Fruit fly (Drosophila melanogaster) whole organism, embryonic: ENCODE data around the gene KdelR.

Source experiments
- BEAF-32 ChIP-seq: fragments of 200-800 bp; sonication (Bioruptor generic); optimal IDR thresholded peaks from 3 replicates; lab custom pipeline; 2017; ENCODE audit warnings: missing biosample characterization, missing genetic modification characterization, mild to moderate bottlenecking, moderate library complexity, missing genetic modification reagents
- CG10267 ChIP-seq: fragments of 200-800 bp; sonication (Bioruptor generic); optimal IDR thresholded peaks from 2 replicates; lab custom pipeline; 2018; ENCODE audit warnings: missing biosample characterization, mild to moderate bottlenecking, missing genetic modification characterization, moderate library complexity
- CG10565 ChIP-seq: fragments of 200-800 bp; sonication (Bioruptor generic); optimal IDR thresholded peaks from 3 replicates; lab custom pipeline; 2016; ENCODE audit warnings: missing biosample characterization, mild to moderate bottlenecking, missing genetic modification characterization
- CG11456 ChIP-seq: fragments of 200-800 bp; sonication (Bioruptor generic); IDR thresholded peaks from 3 replicates; pipeline ENCODE4 v1.3.6; 2022; ENCODE audit warnings: missing biosample characterization, missing genetic modification characterization
- CG12104 ChIP-seq: fragments of 200-800 bp; sonication (Bioruptor generic); optimal IDR thresholded peaks from 3 replicates; lab custom pipeline; 2016; ENCODE audit warnings: missing biosample characterization, missing genetic modification characterization
- CG12219 ChIP-seq: fragments of 200-800 bp; sonication (Bioruptor generic); optimal IDR thresholded peaks from 3 replicates; lab custom pipeline; 2018; ENCODE audit warnings: missing biosample characterization, mild to moderate bottlenecking, missing genetic modification characterization
- CG12299 ChIP-seq: fragments of 200-800 bp; sonication (Bioruptor generic); optimal IDR thresholded peaks from 2 replicates; lab custom pipeline; 2018; ENCODE audit warnings: missing biosample characterization, mild to moderate bottlenecking, missing genetic modification characterization
- CG14710 ChIP-seq: fragments of 200-800 bp; sonication (Bioruptor generic); optimal IDR thresholded peaks from 3 replicates; lab custom pipeline; 2019; ENCODE audit warnings: missing biosample characterization, mild to moderate bottlenecking, missing genetic modification characterization, moderate library complexity
- CG14860 ChIP-seq: fragments of 200-800 bp; sonication (Bioruptor generic); IDR thresholded peaks from 3 replicates; pipeline ENCODE4 v1.3.6; 2022; ENCODE audit warnings: missing biosample characterization, missing genetic modification characterization; ENCODE audit not compliant: partially characterized antibody
- CG1603 ChIP-seq: fragments of 200-800 bp; sonication (Bioruptor generic); optimal IDR thresholded peaks from 2 replicates; lab custom pipeline; 2019; ENCODE audit warnings: missing biosample characterization, mild to moderate bottlenecking, missing genetic modification characterization, moderate library complexity
- CG17829 ChIP-seq: fragments of 200-800 bp; optimal IDR thresholded peaks from 2 replicates; lab custom pipeline; 2019; ENCODE audit warnings: missing biosample characterization, mild to moderate bottlenecking, missing genetic modification characterization, moderate library complexity
- CG2889 ChIP-seq: fragments of 200-800 bp; sonication (Bioruptor generic); IDR thresholded peaks from 3 replicates; pipeline ENCODE4 v1.3.6; 2022; ENCODE audit warnings: missing biosample characterization, missing genetic modification characterization
- CG34224 ChIP-seq: fragments of 200-800 bp; sonication (Bioruptor generic); IDR thresholded peaks from 3 replicates; pipeline ENCODE4 v1.3.6; 2022; ENCODE audit warnings: missing biosample characterization, missing genetic modification characterization; ENCODE audit not compliant: partially characterized antibody
- CG4328 ChIP-seq: fragments of 200-800 bp; sonication (Bioruptor generic); optimal IDR thresholded peaks from 3 replicates; lab custom pipeline; 2017; ENCODE audit warnings: missing biosample characterization, missing genetic modification reagents, missing genetic modification characterization
- CG4730 ChIP-seq: fragments of 200-800 bp; sonication (Bioruptor generic); IDR thresholded peaks from 2 replicates; pipeline ENCODE4 v1.3.6; 2022; ENCODE audit warnings: missing biosample characterization, missing genetic modification characterization
- CG4820 ChIP-seq: fragments of 200-800 bp; sonication (Bioruptor generic); optimal IDR thresholded peaks from 3 replicates; lab custom pipeline; 2016; ENCODE audit warnings: missing biosample characterization, missing genetic modification characterization
- CG7963 ChIP-seq: fragments of 200-800 bp; sonication (Bioruptor generic); IDR thresholded peaks from 3 replicates; pipeline ENCODE4 v1.3.6; 2022; ENCODE audit warnings: missing biosample characterization, missing genetic modification characterization; ENCODE audit not compliant: partially characterized antibody
- HLH4C ChIP-seq: fragments of 200-800 bp; sonication (Bioruptor generic); IDR thresholded peaks from 3 replicates; pipeline ENCODE4 v1.3.6; 2022; ENCODE audit warnings: missing biosample characterization, missing genetic modification characterization; ENCODE audit not compliant: partially characterized antibody
- Hr78 ChIP-seq, 2 experiments: fragments of 200-800 bp in 1 of 2; fragments of >200 bp in 1 of 2; sonication (Bioruptor generic) in 1 of 2; optimal IDR thresholded peaks; 2 replicates each; lab custom pipeline; 2017 to 2019; ENCODE audit warnings: missing biosample characterization in 2 of 2, missing genetic modification characterization in 2 of 2, mild to moderate bottlenecking in 1 of 2, moderate library complexity in 1 of 2
- Jarid2 ChIP-seq: fragments of 200-800 bp; sonication (Bioruptor generic); optimal IDR thresholded peaks from 3 replicates; lab custom pipeline; 2017; ENCODE audit warnings: mild to moderate bottlenecking, missing biosample characterization, missing genetic modification reagents, missing genetic modification characterization
- Kr ChIP-seq: fragments of 200-800 bp; sonication (Bioruptor generic); optimal IDR thresholded peaks from 2 replicates; lab custom pipeline; 2017; ENCODE audit warnings: missing biosample characterization, mild to moderate bottlenecking, missing genetic modification characterization
- MBD-R2 ChIP-seq: fragments of 200-800 bp; sonication (Bioruptor generic); IDR thresholded peaks from 2 replicates; pipeline ENCODE4 v1.3.6; 2022; ENCODE audit warnings: missing biosample characterization, missing genetic modification characterization
- Med ChIP-seq: fragments of 200-800 bp; sonication (Bioruptor generic); peaks from one replicate; lab custom pipeline; 2016; ENCODE audit warnings: missing biosample characterization, missing genetic modification characterization, mild to moderate bottlenecking, inconsistent platforms, moderate library complexity
- Myb ChIP-seq: fragments of 200-800 bp; sonication (Bioruptor generic); optimal IDR thresholded peaks from 2 replicates; lab custom pipeline; 2016; ENCODE audit warnings: missing biosample characterization, missing genetic modification characterization
- NC2α ChIP-seq: fragments of 200-800 bp; sonication (Bioruptor generic); optimal IDR thresholded peaks from 2 replicates; lab custom pipeline; 2016; ENCODE audit warnings: missing biosample characterization, missing genetic modification characterization
- Ravus ChIP-seq: fragments of 200-800 bp; sonication (Bioruptor generic); IDR thresholded peaks from 2 replicates; pipeline ENCODE4 v1.3.6; 2022; ENCODE audit warnings: missing biosample characterization, missing genetic modification characterization
- Sin3A ChIP-seq: fragments of >200 bp; optimal IDR thresholded peaks from 2 replicates; lab custom pipeline; 2018
- Ssrp ChIP-seq: fragments of 200-800 bp; sonication (Bioruptor generic); optimal IDR thresholded peaks from 2 replicates; lab custom pipeline; 2018; ENCODE audit warnings: missing biosample characterization, mild to moderate bottlenecking, missing genetic modification characterization, moderate library complexity
- ato ChIP-seq: fragments of 200-800 bp; sonication (Bioruptor generic); IDR thresholded peaks from 2 replicates; pipeline ENCODE4 v1.3.6; 2022; ENCODE audit warnings: missing biosample characterization, missing genetic modification characterization; ENCODE audit not compliant: partially characterized antibody
- bbx ChIP-seq: fragments of 200-800 bp; sonication (Bioruptor generic); IDR thresholded peaks from 2 replicates; pipeline ENCODE4 v1.3.6; 2022; ENCODE audit warnings: missing biosample characterization, missing genetic modification characterization; ENCODE audit not compliant: partially characterized antibody
- chinmo ChIP-seq: fragments of 200-800 bp; sonication (Bioruptor generic); IDR thresholded peaks from 4 replicates; pipeline ENCODE4 v1.3.6; 2022; ENCODE audit warnings: missing biosample characterization, missing genetic modification characterization; ENCODE audit not compliant: partially characterized antibody
- chn ChIP-seq: fragments of 200-800 bp; sonication (Bioruptor generic); optimal IDR thresholded peaks from 2 replicates; lab custom pipeline; 2016; ENCODE audit warnings: missing biosample characterization, missing genetic modification characterization
- crol ChIP-seq: fragments of 200-800 bp; sonication (Bioruptor generic); IDR thresholded peaks from 2 replicates; pipeline ENCODE4 v1.3.6; 2022; ENCODE audit warnings: missing biosample characterization, missing genetic modification characterization
- fu2 ChIP-seq: fragments of 200-800 bp; sonication (Bioruptor generic); optimal IDR thresholded peaks from 2 replicates; lab custom pipeline; 2016; ENCODE audit warnings: missing biosample characterization, missing genetic modification characterization
- inv ChIP-seq: fragments of 200-800 bp; sonication (Bioruptor generic); IDR thresholded peaks from 2 replicates; pipeline ENCODE4 v1.3.6; 2022; ENCODE audit warnings: missing biosample characterization, missing genetic modification characterization; ENCODE audit not compliant: partially characterized antibody
- maf-S ChIP-seq: fragments of 200-800 bp; sonication (Bioruptor generic); optimal IDR thresholded peaks from 2 replicates; lab custom pipeline; 2016; ENCODE audit warnings: missing biosample characterization, missing genetic modification characterization
- mld ChIP-seq: fragments of 200-800 bp; sonication (Bioruptor generic); IDR thresholded peaks from 3 replicates; pipeline ENCODE4 v1.3.6; 2022; ENCODE audit warnings: missing biosample characterization, missing genetic modification characterization; ENCODE audit not compliant: partially characterized antibody
- pfk ChIP-seq: fragments of 200-800 bp; sonication (Bioruptor generic); optimal IDR thresholded peaks from 2 replicates; lab custom pipeline; 2018; ENCODE audit warnings: missing biosample characterization, mild to moderate bottlenecking, missing genetic modification characterization, moderate library complexity
- scrt ChIP-seq: fragments of 200-800 bp; sonication (Bioruptor generic); optimal IDR thresholded peaks from 2 replicates; lab custom pipeline; 2018; ENCODE audit warnings: missing biosample characterization, mild to moderate bottlenecking, missing genetic modification characterization, moderate library complexity
- stwl ChIP-seq: fragments of 200-800 bp; sonication (Bioruptor generic); optimal IDR thresholded peaks from 3 replicates; lab custom pipeline; 2018; ENCODE audit warnings: missing biosample characterization, mild to moderate bottlenecking, missing genetic modification characterization, moderate library complexity
- tin ChIP-seq: fragments of 200-800 bp; sonication (Bioruptor generic); optimal IDR thresholded peaks from 3 replicates; lab custom pipeline; 2016; ENCODE audit warnings: missing biosample characterization, missing genetic modification characterization
- tna ChIP-seq: fragments of 200-800 bp; sonication (Bioruptor generic); IDR thresholded peaks from 2 replicates; pipeline ENCODE4 v1.3.6; 2022; ENCODE audit warnings: missing biosample characterization, missing genetic modification characterization; ENCODE audit not compliant: partially characterized antibody
- trem ChIP-seq: fragments of 200-800 bp; optimal IDR thresholded peaks from 3 replicates; lab custom pipeline; 2019; ENCODE audit warnings: missing biosample characterization, mild to moderate bottlenecking, missing genetic modification characterization, moderate library complexity
- unc-4 ChIP-seq: fragments of 200-800 bp; sonication (Bioruptor generic); IDR thresholded peaks from 2 replicates; pipeline ENCODE4 v1.3.6; 2022; ENCODE audit warnings: missing biosample characterization, missing genetic modification characterization; ENCODE audit not compliant: partially characterized antibody
- yki ChIP-seq: fragments of >200 bp; optimal IDR thresholded peaks from 3 replicates; lab custom pipeline; 2018
- zen2 ChIP-seq: fragments of 200-800 bp; sonication (Bioruptor generic); IDR thresholded peaks from 3 replicates; pipeline ENCODE4 v1.3.6; 2022; ENCODE audit warnings: missing biosample characterization, missing genetic modification characterization; ENCODE audit not compliant: partially characterized antibody

The KdelR gene

dm6 chr2L:10413251-10414127, 13.2 kb upstream of the KdelR start, which contains the start of the genes CG5355 and Klp31E (continued):
- TF ChIP-seq CG10565 (no peak), CG14710 (peak; percentile 83), CG12104 (peak; percentile 69), pfk (peak; percentile 41), CG4820 (GFP tag; lab: Kevin White, UChicago) (peak; percentile 43), CG4328 (GFP tag; lab: Kevin White, UChicago) (peak; percentile 69), crol (GFP tag; lab: Robert Waterston, UW) (no peak), Ssrp (tag; lab: Kevin White, UChicago) (peak; percentile 77)

dm6 chr2L:10418981-10419380, 7.7 kb upstream of the KdelR start, which contains the start of gene RfC3:
Gene RfC3 (plus strand): TSS chr2L:10419190.
- TF ChIP-seq CG7963 (GFP tag; lab: Robert Waterston, UW) (peak; percentile 94), CG1603 (tag; lab: Kevin White, UChicago) (peak; percentile 99), mld (peak; percentile 94), CG11456 (GFP tag; lab: Robert Waterston, UW) (no peak), Hr78 (GFP tag; optimal IDR thresholded peaks at IDR 0.05; lab: Kevin White, UChicago) (peak in 1 of 2 experiments; percentile 93), Myb (GFP tag; lab: Kevin White, UChicago) (peak; percentile 85), trem (tag; lab: Kevin White, UChicago) (peak; percentile 55), Med (GFP tag; lab: Kevin White, UChicago) (peak; percentile 54), CG12299 (no peak), Jarid2 (GFP tag; lab: Kevin White, UChicago) (no peak), pfk (peak; percentile 48), CG10267 (tag; lab: Kevin White, UChicago) (peak; percentile 21), CG34224 (GFP tag; lab: Robert Waterston, UW) (peak; percentile 98), MBD-R2 (GFP tag; lab: Robert Waterston, UW) (peak; percentile 51; the same call in 1 of the 2 replicates), CG2889 (GFP tag; lab: Robert Waterston, UW) (no peak), ato (GFP tag; lab: Robert Waterston, UW) (peak; percentile 94), CG17829 (tag; lab: Kevin White, UChicago) (peak; percentile 2), Kr (GFP tag; lab: Kevin White, UChicago) (no peak), chinmo (GFP tag; lab: Robert Waterston, UW) (peak; percentile 84; the same call in 1 of the 4 replicates), scrt (GFP tag; lab: Kevin White, UChicago) (peak; percentile 90), fu2 (GFP tag; lab: Kevin White, UChicago) (no peak), NC2α (GFP tag; lab: Kevin White, UChicago) (no peak), chn (GFP tag; lab: Kevin White, UChicago) (no peak), BEAF-32 (GFP tag; lab: Kevin White, UChicago) (peak; percentile 61), stwl (tag; lab: Kevin White, UChicago) (peak; percentile 75), Ravus (GFP tag; lab: Robert Waterston, UW) (no peak), maf-S (GFP tag; lab: Kevin White, UChicago) (no peak), HLH4C (GFP tag; lab: Robert Waterston, UW) (peak; percentile 98), zen2 (GFP tag; lab: Robert Waterston, UW) (peak; percentile 96), bbx (GFP tag; lab: Robert Waterston, UW) (peak; percentile 95), unc-4 (peak; percentile 75), Sin3A (no peak), tin (GFP tag; lab: Kevin White, UChicago) (no peak), CG12219 (GFP tag; lab: Kevin White, UChicago) (no peak), CG4730 (GFP tag; lab: Robert Waterston, UW) (no peak), yki (no peak), inv (GFP tag; lab: Robert Waterston, UW) (peak; percentile 89), CG14860 (peak; percentile 91), tna (GFP tag; lab: Robert Waterston, UW) (peak; percentile 97)
